Worm (Caenorhabditis elegans): ENCODE data around the gene arp-11.

DNA sequence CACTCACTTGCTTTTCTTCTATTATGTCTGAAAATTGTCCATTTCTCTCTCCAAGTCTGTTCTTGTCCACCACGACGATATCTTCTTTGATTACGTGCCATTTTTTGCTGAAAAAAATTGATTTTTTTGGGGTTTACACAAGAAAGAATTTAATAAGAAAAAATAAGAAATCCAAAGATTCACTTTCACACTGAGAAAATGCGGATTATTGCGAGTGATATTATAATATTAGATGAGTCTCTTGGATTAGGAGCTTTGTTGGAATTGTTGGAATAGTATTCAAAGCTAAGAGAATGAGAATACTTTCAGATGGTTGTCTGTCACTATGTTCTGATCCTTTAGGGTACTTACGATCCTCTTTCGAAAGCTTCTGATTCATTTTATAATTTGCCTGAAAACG lies 36.8 kb upstream of the arp-11 start, which contains the start of gene F20D12.7:
- no peak for TF ChIP-seq lin-32 (GFP tag; optimal IDR thresholded peaks at IDR 0.05)
- no peak for TF ChIP-seq unc-39 (tag; optimal IDR thresholded peaks at IDR 0.05)

Data from whole organism, mixed stage, embryonic.